Worm (Caenorhabditis elegans) whole organism, L2 larva: ENCODE measurements around the gene mrps-18C.

Source experiments
- C34F6.9 ChIP-seq: fragments of 150-350 bp; optimal IDR thresholded peaks from 2 replicates; lab custom pipeline; 2014; ENCODE audit warnings: missing biosample characterization, missing genetic modification characterization
- R02D3.7 ChIP-seq: fragments of 150-350 bp; optimal IDR thresholded peaks from 2 replicates; lab custom pipeline; 2014; ENCODE audit warnings: missing biosample characterization, missing genetic modification characterization
- Y55F3AM.14 ChIP-seq: fragments of 200-800 bp; sonication (Bioruptor generic); optimal IDR thresholded peaks from 2 replicates; lab custom pipeline; 2018; ENCODE audit warnings: mild to moderate bottlenecking, missing genetic modification characterization, missing compliant biosample characterization
- ZK546.5 ChIP-seq: sonication (generic microtip); optimal IDR thresholded peaks from 2 replicates; lab custom pipeline; 2017; ENCODE audit warnings: missing biosample characterization, missing genetic modification characterization
- alr-1 ChIP-seq: fragments of 150-350 bp; optimal IDR thresholded peaks from 2 replicates; lab custom pipeline; 2014; ENCODE audit warnings: missing biosample characterization, missing genetic modification characterization
- aly-2 ChIP-seq: fragments of 150-350 bp; optimal IDR thresholded peaks from 2 replicates; lab custom pipeline; 2014; ENCODE audit warnings: missing biosample characterization, missing genetic modification characterization
- ama-1 ChIP-seq: fragments of 150-350 bp; optimal IDR thresholded peaks from 2 replicates; lab custom pipeline; 2018; ENCODE audit warnings: inconsistent platforms
- blmp-1 ChIP-seq: sonication (generic microtip); optimal IDR thresholded peaks from 2 replicates; lab custom pipeline; 2017; ENCODE audit warnings: missing genetic modification characterization, mild to moderate bottlenecking, missing compliant biosample characterization, antibody characterized with exemption, moderate library complexity; ENCODE audit not compliant: insufficient read depth
- crh-2 ChIP-seq: sonication (generic microtip); optimal IDR thresholded peaks from 2 replicates; lab custom pipeline; 2017; ENCODE audit warnings: missing biosample characterization, missing genetic modification characterization
- egl-27 ChIP-seq: sonication (generic microtip); optimal IDR thresholded peaks from 3 replicates; lab custom pipeline; 2017; ENCODE audit warnings: missing biosample characterization, missing genetic modification reagents, missing genetic modification characterization
- elt-3 ChIP-seq: sonication (generic microtip); optimal IDR thresholded peaks from 2 replicates; lab custom pipeline; 2017; ENCODE audit warnings: missing biosample characterization, missing genetic modification characterization
- fos-1 ChIP-seq: fragments of 150-350 bp; optimal IDR thresholded peaks from 2 replicates; lab custom pipeline; 2014; ENCODE audit warnings: missing biosample characterization, missing genetic modification characterization
- gmeb-1 ChIP-seq: fragments of 150-350 bp; optimal IDR thresholded peaks from 2 replicates; lab custom pipeline; 2014; ENCODE audit warnings: missing biosample characterization, missing genetic modification characterization
- lin-39 ChIP-seq: fragments of 150-350 bp; optimal IDR thresholded peaks from 2 replicates; lab custom pipeline; 2014; ENCODE audit warnings: missing biosample characterization, missing genetic modification reagents, missing genetic modification characterization
- lsy-2 ChIP-seq, 2 experiments: fragments of 150-350 bp in 1 of 2; sonication (generic microtip) in 1 of 2; optimal IDR thresholded peaks; 2 replicates each; lab custom pipeline; 2014 to 2017; ENCODE audit warnings: missing biosample characterization in 2 of 2, missing genetic modification characterization in 2 of 2
- mab-5 ChIP-seq: fragments of 150-350 bp; optimal IDR thresholded peaks from 2 replicates; lab custom pipeline; 2014; ENCODE audit warnings: missing biosample characterization, missing genetic modification characterization
- mbf-1 ChIP-seq: sonication (generic microtip); optimal IDR thresholded peaks from 2 replicates; lab custom pipeline; 2017; ENCODE audit warnings: missing biosample characterization, missing genetic modification characterization
- nhr-11 ChIP-seq: fragments of 150-350 bp; optimal IDR thresholded peaks from 2 replicates; lab custom pipeline; 2014; ENCODE audit warnings: missing biosample characterization, missing genetic modification characterization
- nhr-12 ChIP-seq: fragments of 150-350 bp; optimal IDR thresholded peaks from 2 replicates; lab custom pipeline; 2014; ENCODE audit warnings: missing biosample characterization, missing genetic modification characterization
- nhr-21 ChIP-seq: fragments of 150-350 bp; optimal IDR thresholded peaks from 2 replicates; lab custom pipeline; 2014; ENCODE audit warnings: missing biosample characterization, missing genetic modification characterization
- nhr-23 ChIP-seq: fragments of 150-350 bp; optimal IDR thresholded peaks from 2 replicates; lab custom pipeline; 2014; ENCODE audit warnings: missing biosample characterization, missing genetic modification reagents, missing genetic modification characterization
- nhr-237 ChIP-seq: fragments of 150-350 bp; optimal IDR thresholded peaks from 2 replicates; lab custom pipeline; 2014; ENCODE audit warnings: missing biosample characterization, missing genetic modification characterization
- nhr-25 ChIP-seq: fragments of 150-350 bp; sonication (generic microtip); optimal IDR thresholded peaks from 3 replicates; lab custom pipeline; 2014; ENCODE audit warnings: missing biosample characterization, missing genetic modification characterization
- nhr-6 ChIP-seq: fragments of 150-350 bp; optimal IDR thresholded peaks from 2 replicates; lab custom pipeline; 2014; ENCODE audit warnings: missing biosample characterization, missing genetic modification characterization
- peb-1 ChIP-seq: fragments of 150-350 bp; optimal IDR thresholded peaks from 2 replicates; lab custom pipeline; 2014; ENCODE audit warnings: missing biosample characterization, missing genetic modification characterization
- snpc-4 ChIP-seq: fragments of 150-350 bp; optimal IDR thresholded peaks from 2 replicates; lab custom pipeline; 2014; ENCODE audit warnings: missing biosample characterization, missing genetic modification characterization
- unc-55 ChIP-seq: fragments of 150-350 bp; sonication (generic microtip); optimal IDR thresholded peaks from 3 replicates; lab custom pipeline; 2014; ENCODE audit warnings: missing biosample characterization, missing genetic modification reagents, missing genetic modification characterization
- zag-1 ChIP-seq: fragments of 150-350 bp; optimal IDR thresholded peaks from 2 replicates; lab custom pipeline; 2014; ENCODE audit warnings: missing biosample characterization, missing genetic modification characterization
- ztf-1 ChIP-seq: fragments of 200-800 bp; sonication (Bioruptor generic); conservative IDR thresholded peaks from 2 replicates; pipeline ENCODE4 v1.3.6; 2022; ENCODE audit warnings: missing genetic modification characterization, missing compliant biosample characterization
- ztf-11 ChIP-seq: sonication (generic microtip); optimal IDR thresholded peaks from 2 replicates; lab custom pipeline; 2017; ENCODE audit warnings: missing biosample characterization, missing genetic modification characterization
- ztf-4 ChIP-seq: fragments of 150-350 bp; optimal IDR thresholded peaks from 2 replicates; lab custom pipeline; 2014; ENCODE audit warnings: missing biosample characterization, missing genetic modification characterization

mrps-18C gene

DNA sequence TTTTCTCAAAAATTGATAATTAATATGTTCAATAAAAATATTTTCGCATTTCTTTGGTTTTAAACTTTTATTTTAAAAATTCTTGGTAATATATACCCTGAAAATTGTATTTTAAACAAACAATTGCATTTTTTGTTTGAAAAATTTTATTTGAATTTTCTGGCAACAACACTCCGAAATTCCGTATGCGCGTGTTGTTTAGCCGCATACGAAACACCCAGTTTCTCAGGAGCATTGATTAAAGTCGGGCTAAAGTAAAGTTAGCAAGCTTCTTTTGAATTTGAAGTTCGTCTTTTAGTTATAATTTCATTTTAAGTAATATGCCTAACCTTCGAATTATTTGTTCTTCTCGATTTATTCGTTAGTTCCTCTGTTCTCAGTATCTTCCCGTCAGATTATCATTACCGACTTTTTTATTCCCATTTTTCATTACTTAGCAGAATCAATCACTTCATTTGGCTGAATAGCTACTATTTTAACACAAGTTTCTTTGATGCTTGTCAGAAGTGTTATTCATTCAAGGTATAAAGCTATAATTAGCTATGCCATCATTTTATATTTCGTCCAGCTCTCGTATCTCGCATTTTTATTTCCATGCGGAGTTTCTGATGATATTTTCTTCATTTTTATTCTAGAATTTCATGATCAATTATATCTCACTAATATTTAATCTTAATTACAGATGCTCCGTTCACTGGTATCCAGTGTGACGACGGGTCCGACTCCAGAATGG, at the start of gene mrps-18C:
TSS of gene mrps-18C (plus strand) at position 683 of the 733 bp plus-strand sequence.
- TF ChIP-seq lsy-2 (tag; optimal IDR thresholded peaks at IDR 0.05; lab: Kevin White, UChicago) = peak in 1 of 2 experiments; percentile 53
- TF ChIP-seq fos-1 (tag; lab: Kevin White, UChicago) = no peak
- peak; percentile 50 for TF ChIP-seq gmeb-1 (tag; lab: Kevin White, UChicago)
- peak; percentile 52 for TF ChIP-seq unc-55 (GFP tag; lab: Kevin White, UChicago)
- peak; percentile 44 for TF ChIP-seq C34F6.9 (tag; lab: Kevin White, UChicago)
- TF ChIP-seq, all 48 proteins: peak for 4

DNA sequence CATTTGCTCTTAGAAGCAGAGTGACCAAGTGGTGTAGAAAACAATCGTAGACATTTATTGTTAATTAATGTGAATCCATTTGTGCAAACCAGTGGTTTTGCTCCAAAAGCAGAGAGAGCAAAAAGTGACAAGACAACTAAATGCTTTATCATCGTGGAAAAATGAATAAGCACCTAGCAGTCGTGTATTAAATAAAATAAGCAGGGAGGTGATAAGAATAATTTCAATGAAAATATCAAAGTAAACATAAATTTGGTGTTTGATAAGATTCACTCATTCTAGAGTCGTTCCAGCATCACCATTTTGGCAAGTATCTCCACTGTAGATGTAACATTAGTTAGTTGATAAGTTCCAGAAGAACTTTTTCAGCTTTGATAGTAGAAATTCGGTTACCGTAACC, 48.1 kb upstream of the mrps-18C start, which contains the start of gene clec-6:
TSS of gene clec-6 (minus strand) at position 154 of the 400 bp plus-strand sequence.
- no peak for TF ChIP-seq crh-2
- TF ChIP-seq fos-1 (tag; lab: Kevin White, UChicago) = peak; percentile 84

DNA sequence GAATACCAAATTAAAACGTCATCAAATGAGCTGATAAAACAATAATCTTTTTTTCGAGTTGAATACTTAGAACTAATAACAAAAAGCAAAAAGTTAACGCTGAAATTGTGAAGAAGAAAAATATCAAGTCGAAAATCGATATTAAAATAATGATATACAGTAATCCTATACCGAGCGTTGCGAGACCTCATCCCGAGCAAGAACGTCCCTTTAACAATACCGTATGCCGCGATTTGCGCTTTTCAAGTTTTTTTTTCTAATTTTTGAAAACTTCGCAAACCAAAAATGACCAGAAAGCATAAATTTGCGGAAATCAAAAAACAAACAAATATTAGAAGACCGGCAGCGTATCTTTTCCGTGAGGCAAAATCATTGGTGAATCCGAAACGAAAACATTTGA, 44.4 kb upstream of the mrps-18C start, which contains the start of gene F26F4.5:
TSS of gene F26F4.5 (minus strand) at position 256 of the 400 bp plus-strand sequence.
- TF ChIP-seq blmp-1 (tag; lab: Kevin White, UChicago) = no peak
- no peak for TF ChIP-seq ama-1 (lab: Kevin White, UChicago)
- TF ChIP-seq mbf-1 (tag; lab: Kevin White, UChicago) = no peak
- TF ChIP-seq peb-1 (tag; lab: Kevin White, UChicago) = no peak
- TF ChIP-seq C34F6.9 (tag; lab: Kevin White, UChicago) = no peak
- TF ChIP-seq ztf-11 = no peak
- TF ChIP-seq lin-39 (tag; lab: Kevin White, UChicago) = no peak
- no peak for TF ChIP-seq ZK546.5 (tag; lab: Kevin White, UChicago)
- no peak for TF ChIP-seq Y55F3AM.14
- TF ChIP-seq aly-2 (tag; lab: Kevin White, UChicago) = no peak
- no peak for TF ChIP-seq R02D3.7 (tag; lab: Kevin White, UChicago)
- TF ChIP-seq nhr-23 (tag; lab: Kevin White, UChicago) = no peak
- no peak for TF ChIP-seq nhr-21 (tag; lab: Kevin White, UChicago)

DNA sequence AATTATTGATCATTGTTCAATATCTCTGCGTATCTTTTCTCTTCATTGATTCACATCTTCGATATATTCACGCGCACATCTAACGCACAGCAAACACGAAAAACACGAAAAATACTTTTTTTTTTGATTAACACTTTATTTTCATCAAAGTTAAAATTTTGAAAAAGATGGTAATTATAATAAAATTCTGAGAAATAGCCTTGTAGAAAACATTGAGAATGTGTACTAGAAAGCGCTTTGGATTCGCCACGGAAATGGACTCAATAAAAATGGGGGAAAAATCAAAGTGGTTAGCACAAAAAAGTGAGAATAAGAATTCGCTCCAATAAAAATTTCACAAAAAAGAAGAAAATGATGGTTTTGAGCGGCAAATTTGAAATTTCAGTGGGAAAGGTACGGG, 41.8 kb upstream of the mrps-18C start, which contains the start of gene F26F4.6:
TSS of gene F26F4.6 (minus strand) at position 101 of the 400 bp plus-strand sequence.
- TF ChIP-seq ztf-4 (tag; lab: Kevin White, UChicago) = no peak
- no peak for TF ChIP-seq gmeb-1 (tag; lab: Kevin White, UChicago)
- TF ChIP-seq C34F6.9 (tag; lab: Kevin White, UChicago) = no peak
- no peak for TF ChIP-seq nhr-237 (tag; lab: Kevin White, UChicago)
- TF ChIP-seq elt-3 (tag; lab: Kevin White, UChicago) = no peak
- no peak for TF ChIP-seq nhr-11
- TF ChIP-seq nhr-6 (tag; lab: Kevin White, UChicago) = no peak
- no peak for TF ChIP-seq alr-1 (tag; lab: Kevin White, UChicago)
- TF ChIP-seq aly-2 (tag; lab: Kevin White, UChicago) = no peak
- no peak for TF ChIP-seq ZK546.5 (tag; lab: Kevin White, UChicago)
- TF ChIP-seq lsy-2 (tag; optimal IDR thresholded peaks at IDR 0.05; lab: Kevin White, UChicago) = no peak
- TF ChIP-seq mab-5 (tag; lab: Kevin White, UChicago) = no peak
- TF ChIP-seq, all 48 proteins: peak for 0

DNA sequence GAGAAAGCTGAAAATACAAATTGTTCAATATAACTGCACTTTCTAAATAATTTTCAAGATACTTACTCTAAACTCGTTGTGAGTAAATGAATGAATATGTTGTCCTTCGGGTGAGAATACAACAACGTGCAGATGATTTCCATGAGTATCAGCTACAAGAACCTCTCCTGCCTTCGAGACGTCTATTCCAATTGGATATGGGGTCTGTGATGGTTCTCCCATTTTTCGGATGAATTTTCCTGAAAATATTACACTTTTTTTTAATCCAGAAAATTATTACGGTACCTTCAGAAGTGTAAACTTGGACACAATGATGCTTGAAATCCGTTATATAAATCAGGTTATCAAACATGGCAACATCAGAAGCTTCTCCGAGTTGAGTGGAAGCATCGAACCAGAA, 40.1 kb upstream of the mrps-18C start:
- no peak for TF ChIP-seq zag-1 (tag; lab: Kevin White, UChicago)
- TF ChIP-seq ztf-1 (GFP tag; lab: Robert Waterston, UW) = no peak
- no peak for TF ChIP-seq nhr-25
- TF ChIP-seq snpc-4 (tag; lab: Kevin White, UChicago) = no peak
- TF ChIP-seq egl-27 (tag; lab: Kevin White, UChicago) = no peak
- no peak for TF ChIP-seq lin-39 (tag; lab: Kevin White, UChicago)
- TF ChIP-seq aly-2 (tag; lab: Kevin White, UChicago) = no peak
- TF ChIP-seq nhr-12 = no peak
- TF ChIP-seq fos-1 (tag; lab: Kevin White, UChicago) = no peak
